Worm (Caenorhabditis elegans) whole organism, midembryonic: ENCODE data around the gene idpp-3.

Experiments used
- T22C8.4 ChIP-seq: fragments of 200-800 bp; sonication (Bioruptor generic); IDR thresholded peaks from 2 replicates; pipeline ENCODE4 v1.3.6; 2022; ENCODE audit warnings: missing genetic modification characterization, missing compliant biosample characterization
- cog-1 ChIP-seq: sonication (generic microtip); optimal IDR thresholded peaks from 2 replicates; lab custom pipeline; 2016; ENCODE audit warnings: missing genetic modification characterization, missing compliant biosample characterization
- flt-1 ChIP-seq: fragments of 200-800 bp; sonication (Bioruptor generic); IDR thresholded peaks from 2 replicates; pipeline ENCODE4 v1.3.6; 2022; ENCODE audit warnings: missing genetic modification characterization, missing compliant biosample characterization
- med-1 ChIP-seq: sonication (generic microtip); optimal IDR thresholded peaks from 2 replicates; lab custom pipeline; 2017; ENCODE audit warnings: missing genetic modification characterization, mild to moderate bottlenecking, missing compliant biosample characterization, antibody characterized with exemption, missing genetic modification reagents; ENCODE audit not compliant: insufficient read depth
- tab-1 ChIP-seq: fragments of 200-800 bp; sonication (Bioruptor generic); IDR thresholded peaks from 2 replicates; pipeline ENCODE4 v1.3.6; 2022; ENCODE audit warnings: missing genetic modification characterization, missing compliant biosample characterization
- ztf-23 ChIP-seq: fragments of 200-800 bp; sonication (Bioruptor generic); IDR thresholded peaks from 2 replicates; pipeline ENCODE4 v1.3.6; 2022; ENCODE audit warnings: missing genetic modification reagents, missing genetic modification characterization, missing compliant biosample characterization
- ztf-29 ChIP-seq: fragments of 200-800 bp; sonication (Bioruptor generic); IDR thresholded peaks from 2 replicates; pipeline ENCODE4 v1.3.6; 2022; ENCODE audit warnings: missing genetic modification reagents, missing genetic modification characterization, missing compliant biosample characterization

ce11 chrX:14973085-14973484, 11.7 kb upstream of the idpp-3 start:
- TF ChIP-seq flt-1 (GFP tag; lab: Robert Waterston, UW) (no peak), ztf-29 (no peak), med-1 (GFP tag; lab: Kevin White, UChicago) (no peak), T22C8.4 (no peak), cog-1 (no peak), tab-1 (GFP tag; lab: Robert Waterston, UW) (no peak), ztf-23 (GFP tag; lab: Robert Waterston, UW) (no peak)
